Worm (Caenorhabditis elegans) whole organism, midembryonic: Measurements from ENCODE around the gene ubxn-2.

ENCODE experiments used
- T22C8.4 ChIP-seq: fragments of 200-800 bp; sonication (Bioruptor generic); IDR thresholded peaks from 2 replicates; pipeline ENCODE4 v1.3.6; 2022; ENCODE audit warnings: missing genetic modification characterization, missing compliant biosample characterization
- cog-1 ChIP-seq: sonication (generic microtip); optimal IDR thresholded peaks from 2 replicates; lab custom pipeline; 2016; ENCODE audit warnings: missing genetic modification characterization, missing compliant biosample characterization
- flt-1 ChIP-seq: fragments of 200-800 bp; sonication (Bioruptor generic); IDR thresholded peaks from 2 replicates; pipeline ENCODE4 v1.3.6; 2022; ENCODE audit warnings: missing genetic modification characterization, missing compliant biosample characterization
- klf-2 ChIP-seq: fragments of 200-800 bp; sonication (Bioruptor generic); conservative IDR thresholded peaks from 2 replicates; pipeline ENCODE4 v1.3.6; 2022; ENCODE audit warnings: missing genetic modification reagents, missing genetic modification characterization, missing compliant biosample characterization
- med-1 ChIP-seq: sonication (generic microtip); optimal IDR thresholded peaks from 2 replicates; lab custom pipeline; 2017; ENCODE audit warnings: missing genetic modification characterization, mild to moderate bottlenecking, missing compliant biosample characterization, antibody characterized with exemption, missing genetic modification reagents; ENCODE audit not compliant: insufficient read depth
- ref-1 ChIP-seq: fragments of 200-800 bp; sonication (Bioruptor generic); conservative IDR thresholded peaks from 2 replicates; pipeline ENCODE4 v1.3.6; 2022; ENCODE audit warnings: missing genetic modification reagents, missing genetic modification characterization, missing compliant biosample characterization
- tab-1 ChIP-seq: fragments of 200-800 bp; sonication (Bioruptor generic); IDR thresholded peaks from 2 replicates; pipeline ENCODE4 v1.3.6; 2022; ENCODE audit warnings: missing genetic modification characterization, missing compliant biosample characterization
- ztf-23 ChIP-seq: fragments of 200-800 bp; sonication (Bioruptor generic); IDR thresholded peaks from 2 replicates; pipeline ENCODE4 v1.3.6; 2022; ENCODE audit warnings: missing genetic modification reagents, missing genetic modification characterization, missing compliant biosample characterization
- ztf-29 ChIP-seq: fragments of 200-800 bp; sonication (Bioruptor generic); IDR thresholded peaks from 2 replicates; pipeline ENCODE4 v1.3.6; 2022; ENCODE audit warnings: missing genetic modification reagents, missing genetic modification characterization, missing compliant biosample characterization

The ubxn-2 gene

ce11 chrIV:2761477-2761876 is 35.9 kb upstream of the ubxn-2 start:
- TF ChIP-seq flt-1 (no peak), ztf-23 (GFP tag; lab: Robert Waterston, UW) (no peak), tab-1 (no peak), ztf-29 (no peak), cog-1 (tag; lab: Kevin White, UChicago) (no peak), T22C8.4 (GFP tag; lab: Robert Waterston, UW) (no peak), med-1 (no peak), ref-1 (GFP tag; lab: Robert Waterston, UW) (no peak), klf-2 (GFP tag; lab: Robert Waterston, UW) (no peak)

- no peak for TF ChIP-seq tab-1
Measured at ce11 chrIV:2759163-2759562, 33.5 kb upstream of the ubxn-2 start, which contains the start of gene Y54G2A.38. Gene Y54G2A.38 (plus strand): TSS chrIV:2759463.

ce11 chrIV:2758079-2758478 is 32.5 kb upstream of the ubxn-2 start:
- no peak for TF ChIP-seq cog-1 (tag; lab: Kevin White, UChicago)
- no peak for TF ChIP-seq med-1
- no peak for TF ChIP-seq flt-1
- TF ChIP-seq ztf-29: no peak
- TF ChIP-seq ztf-23 (GFP tag; lab: Robert Waterston, UW): no peak
- no peak for TF ChIP-seq T22C8.4 (GFP tag; lab: Robert Waterston, UW)
- TF ChIP-seq ref-1 (GFP tag; lab: Robert Waterston, UW): no peak
- no peak for TF ChIP-seq klf-2 (GFP tag; lab: Robert Waterston, UW)
- no peak for TF ChIP-seq tab-1

ce11 chrIV:2756073-2756472 is 30.5 kb upstream of the ubxn-2 start:
- peak; percentile 71 for TF ChIP-seq flt-1

- TF ChIP-seq ztf-29 (no peak), T22C8.4 (GFP tag; lab: Robert Waterston, UW) (no peak), ztf-23 (GFP tag; lab: Robert Waterston, UW) (no peak), flt-1 (no peak), med-1 (no peak), cog-1 (tag; lab: Kevin White, UChicago) (no peak), klf-2 (GFP tag; lab: Robert Waterston, UW) (no peak)
Measured at ce11 chrIV:2753541-2753940, 27.9 kb upstream of the ubxn-2 start.

- TF ChIP-seq ref-1 (GFP tag; lab: Robert Waterston, UW): no peak
- TF ChIP-seq klf-2 (GFP tag; lab: Robert Waterston, UW): no peak
- no peak for TF ChIP-seq ztf-23 (GFP tag; lab: Robert Waterston, UW)
- TF ChIP-seq flt-1: no peak
- TF ChIP-seq tab-1: no peak
- TF ChIP-seq cog-1 (tag; lab: Kevin White, UChicago): no peak
- TF ChIP-seq med-1: no peak
- no peak for TF ChIP-seq T22C8.4 (GFP tag; lab: Robert Waterston, UW)
Measured at ce11 chrIV:2751568-2751967, 25.9 kb upstream of the ubxn-2 start, which contains the start of gene Y54G2A.41. Gene Y54G2A.41 (plus strand): TSS chrIV:2751868.

- TF ChIP-seq tab-1 (no peak), ztf-23 (GFP tag; lab: Robert Waterston, UW) (no peak), flt-1 (no peak), klf-2 (GFP tag; lab: Robert Waterston, UW) (no peak), med-1 (no peak), cog-1 (tag; lab: Kevin White, UChicago) (no peak), T22C8.4 (GFP tag; lab: Robert Waterston, UW) (no peak), ref-1 (GFP tag; lab: Robert Waterston, UW) (no peak), ztf-29 (no peak)
Measured at ce11 chrIV:2750607-2751006, 25.0 kb upstream of the ubxn-2 start.

ce11 chrIV:2748863-2749451 is 23.3 kb upstream of the ubxn-2 start:
- TF ChIP-seq flt-1 (no peak), cog-1 (tag; lab: Kevin White, UChicago) (no peak), T22C8.4 (GFP tag; lab: Robert Waterston, UW) (no peak), ztf-29 (no peak)

ce11 chrIV:2747385-2748007 is 21.9 kb upstream of the ubxn-2 start:
- no peak for TF ChIP-seq ztf-29
- TF ChIP-seq med-1: no peak
- no peak for TF ChIP-seq cog-1 (tag; lab: Kevin White, UChicago)
- TF ChIP-seq ref-1 (GFP tag; lab: Robert Waterston, UW): no peak
- TF ChIP-seq ztf-23 (GFP tag; lab: Robert Waterston, UW): no peak
- no peak for TF ChIP-seq T22C8.4 (GFP tag; lab: Robert Waterston, UW)

ce11 chrIV:2742470-2743044 is 16.9 kb upstream of the ubxn-2 start, which contains the start of gene nhr-277:
Gene nhr-277 (plus strand): TSS chrIV:2742994.
- TF ChIP-seq med-1: no peak
- no peak for TF ChIP-seq tab-1
- TF ChIP-seq ztf-29: no peak
- no peak for TF ChIP-seq cog-1 (tag; lab: Kevin White, UChicago)
- no peak for TF ChIP-seq ref-1 (GFP tag; lab: Robert Waterston, UW)
- no peak for TF ChIP-seq ztf-23 (GFP tag; lab: Robert Waterston, UW)

- peak; percentile 94 for TF ChIP-seq T22C8.4 (GFP tag; lab: Robert Waterston, UW)
- peak; percentile 89 for TF ChIP-seq ref-1 (GFP tag; lab: Robert Waterston, UW)
- peak; percentile 95 for TF ChIP-seq klf-2 (GFP tag; lab: Robert Waterston, UW)
- TF ChIP-seq ztf-23 (GFP tag; lab: Robert Waterston, UW): peak; percentile 96
- TF ChIP-seq ztf-29: peak; percentile 90
- peak; percentile 98 for TF ChIP-seq tab-1
- peak; percentile 95 for TF ChIP-seq flt-1
Measured at ce11 chrIV:2740035-2740434, 14.4 kb upstream of the ubxn-2 start.
